Worm (Caenorhabditis elegans): ENCODE results near the gene Y51H4A.22.

Y51H4A.22 gene

ce11 chrIV:16720412-16720811 lies at the start of gene Y51H4A.22:
Gene Y51H4A.22, plus strand, starts transcription at chrIV:16720712.
- no peak for TF ChIP-seq ceh-32 (tag; optimal IDR thresholded peaks at IDR 0.05; ENCODE audit: poor library complexity)
- no peak for TF ChIP-seq snpc-4 (tag; optimal IDR thresholded peaks at IDR 0.05)
- TF ChIP-seq F49E8.2 (tag; optimal IDR thresholded peaks at IDR 0.05; ENCODE audit: borderline replicate concordance), result no peak
- no peak for TF ChIP-seq nhr-41 (GFP tag; IDR thresholded peaks at IDR 0.05)
- TF ChIP-seq rbr-2 (tag; optimal IDR thresholded peaks at IDR 0.05), result no peak
- no peak for TF ChIP-seq nhr-42 (GFP tag; IDR thresholded peaks at IDR 0.05)
- no peak for TF ChIP-seq ceh-62 (tag; optimal IDR thresholded peaks at IDR 0.05)
- TF ChIP-seq nhr-237 (tag; optimal IDR thresholded peaks at IDR 0.05), result no peak
- TF ChIP-seq daf-8 (GFP tag; IDR thresholded peaks at IDR 0.05), result no peak
- TF ChIP-seq mdl-1 (tag; optimal IDR thresholded peaks at IDR 0.05), result no peak
- no peak for TF ChIP-seq ZK546.5 (tag; optimal IDR thresholded peaks at IDR 0.05)
- TF ChIP-seq vab-7 (GFP tag; IDR thresholded peaks at IDR 0.05), result no peak
- no peak for TF ChIP-seq lsy-2 (tag; optimal IDR thresholded peaks at IDR 0.05)
- TF ChIP-seq lin-38 (GFP tag; IDR thresholded peaks at IDR 0.05), result no peak
- TF ChIP-seq nhr-77 (tag; optimal IDR thresholded peaks at IDR 0.05), result no peak

DNA sequence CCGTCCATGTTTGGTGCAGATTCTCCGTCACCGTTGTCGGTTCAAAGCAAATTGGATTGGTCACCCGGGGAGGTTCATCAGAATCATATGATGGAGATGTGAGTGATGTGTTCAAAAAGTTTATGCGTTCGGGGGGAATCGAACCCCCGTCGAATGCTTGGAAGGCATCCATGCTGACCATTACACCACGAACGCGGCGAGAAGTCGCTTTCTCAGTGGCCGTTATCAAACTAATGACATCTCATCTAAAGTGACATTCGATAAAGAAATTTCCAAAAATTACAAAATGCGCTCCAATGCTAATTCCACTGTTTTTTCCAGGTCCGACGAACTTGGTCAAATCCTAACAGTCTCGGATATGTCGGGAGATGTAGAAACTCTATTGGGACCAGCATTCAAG lies 49.8 kb upstream of the Y51H4A.22 start:
- TF ChIP-seq snpc-1.2 (GFP tag; IDR thresholded peaks at IDR 0.05) (peak; percentile 97), arid-1 (GFP tag; conservative IDR thresholded peaks at IDR 0.05) (0 out of 2 replicates have a peak, but pooled peaks have one; percentile 26), lin-38 (GFP tag; IDR thresholded peaks at IDR 0.05) (peak; percentile 48)

DNA sequence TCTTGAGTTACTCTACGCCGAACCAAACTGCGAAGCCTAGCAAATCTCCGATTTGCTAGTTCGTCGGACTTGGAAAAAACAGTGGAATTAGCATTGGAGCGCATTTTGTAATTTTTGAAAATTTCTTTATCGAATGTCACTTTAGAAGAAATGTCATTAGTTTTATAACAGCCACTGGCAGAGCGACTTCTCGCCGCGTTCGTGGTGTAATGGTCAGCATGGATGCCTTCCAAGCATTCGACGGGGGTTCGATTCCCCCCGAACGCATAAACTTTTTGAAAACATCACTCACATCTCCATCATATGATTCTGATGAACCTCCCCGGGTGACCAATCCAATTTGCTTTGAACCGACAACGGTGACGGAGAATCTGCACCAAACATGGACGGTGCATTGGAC lies 38.7 kb upstream of the Y51H4A.22 start:
- TF ChIP-seq madf-9 (GFP tag; conservative IDR thresholded peaks at IDR 0.05), result peak; percentile 51; the same call in 1 of the 2 replicates
- TF ChIP-seq vab-7 (GFP tag; IDR thresholded peaks at IDR 0.05), result peak; percentile 37; the same call in 1 of the 2 replicates
- TF ChIP-seq nhr-41 (GFP tag; IDR thresholded peaks at IDR 0.05), result peak; percentile 48; the same call in 1 of the 2 replicates
- peak; percentile 55 for TF ChIP-seq lin-38 (GFP tag; IDR thresholded peaks at IDR 0.05)
- 0 out of 2 replicates have a peak, but pooled peaks have one; percentile 35 for TF ChIP-seq mxl-2 (GFP tag; conservative IDR thresholded peaks at IDR 0.05)
- TF ChIP-seq snpc-1.2 (GFP tag; IDR thresholded peaks at IDR 0.05), result peak; percentile 96
- TF ChIP-seq F26F4.8 (GFP tag; conservative IDR thresholded peaks at IDR 0.05), result 0 out of 2 replicates have a peak, but pooled peaks have one; percentile 41

- TF ChIP-seq ceh-20 (GFP tag; IDR thresholded peaks at IDR 0.05) (0 out of 2 replicates have a peak, but pooled peaks have one; percentile 29), dpl-1 (GFP tag; optimal IDR thresholded peaks at IDR 0.05) (no peak), rbr-2 (tag; optimal IDR thresholded peaks at IDR 0.05) (peak; percentile 7), hmg-1.1 (GFP tag; IDR thresholded peaks at IDR 0.05) (peak; percentile 75; the same call in 1 of the 2 replicates), hlh-30 (tag; optimal IDR thresholded peaks at IDR 0.05; ENCODE audit: insufficient read depth) (peak; percentile 30), snpc-1.2 (GFP tag; IDR thresholded peaks at IDR 0.05) (peak; percentile 99), tra-1 (GFP tag; IDR thresholded peaks at IDR 0.05) (0 out of 2 replicates have a peak, but pooled peaks have one; percentile 27), lin-38 (GFP tag; IDR thresholded peaks at IDR 0.05) (peak; percentile 68), F26F4.8 (GFP tag; conservative IDR thresholded peaks at IDR 0.05) (no peak), ZK546.5 (tag; optimal IDR thresholded peaks at IDR 0.05) (no peak), nhr-41 (GFP tag; IDR thresholded peaks at IDR 0.05) (peak; percentile 59; the same call in 1 of the 2 replicates), Y48G9A.11 (GFP tag; IDR thresholded peaks at IDR 0.05) (peak; percentile 48; the same call in 1 of the 2 replicates), lin-13 (GFP tag; optimal IDR thresholded peaks at IDR 0.05) (peak; percentile 62), nhr-111 (GFP tag; optimal IDR thresholded peaks at IDR 0.05) (no peak), madf-9 (GFP tag; conservative IDR thresholded peaks at IDR 0.05) (peak; percentile 55; the same call in 1 of the 2 replicates), F49E8.2 (tag; optimal IDR thresholded peaks at IDR 0.05; ENCODE audit: borderline replicate concordance) (peak; percentile 8), pha-4 (GFP tag; IDR thresholded peaks at IDR 0.05) (peak; percentile 48; the same call in 1 of the 2 replicates), pha-4 (tag; optimal IDR thresholded peaks at IDR 0.05) (no peak), mdt-29 (GFP tag; IDR thresholded peaks at IDR 0.05) (peak; percentile 62; the same call in 1 of the 2 replicates), nhr-77 (tag; optimal IDR thresholded peaks at IDR 0.05) (peak; percentile 35), daf-16 (GFP tag; optimal IDR thresholded peaks at IDR 0.05) (no peak), daf-16 (tag; optimal IDR thresholded peaks at IDR 0.05) (peak; percentile 78), ama-1 (optimal IDR thresholded peaks at IDR 0.05) (no peak), snpc-4 (tag; optimal IDR thresholded peaks at IDR 0.05) (no peak), sdz-12 (GFP tag; optimal IDR thresholded peaks at IDR 0.05) (peak; percentile 55), spr-3 (GFP tag; optimal IDR thresholded peaks at IDR 0.05) (peak; percentile 16), dve-1 (tag; optimal IDR thresholded peaks at IDR 0.05; ENCODE audit: insufficient read depth) (peak; percentile 65), lin-1 (GFP tag; IDR thresholded peaks at IDR 0.05) (peak; percentile 64)
These were observed 36.3 kb upstream of the Y51H4A.22 start for ce11 chrIV:16684224-16684623.

All from whole organism, L4 larva.